ENCODE assay signal across 5 fruit fly cellular contexts in genomic region chr3R:24272232-24272631, dm6.
TF ChIP-seq lines count a peak whose summit lies in the region.

No protein-coding gene starts in this region.

- TF ChIP-seq CTCF in whole organism, embryonic (GFP tag; optimal IDR thresholded peaks at IDR 0.05; lab: Kevin White, UChicago), result no peak

TF ChIP-seq in whole organism, adult, 20 proteins besides CTCF, POLR2A, EP300 and RAD21:
- TF ChIP-seq toe (GFP tag; optimal IDR thresholded peaks at IDR 0.05; lab: Kevin White, UChicago) (no peak), tj (GFP tag; optimal IDR thresholded peaks at IDR 0.05; lab: Kevin White, UChicago) (peak; percentile 64), bab1 (GFP tag; optimal IDR thresholded peaks at IDR 0.05; lab: Kevin White, UChicago) (peak; percentile 16)

TF ChIP-seq in whole organism, embryonic, 481 proteins besides CTCF, POLR2A, EP300 and RAD21:
- TF ChIP-seq CG15073 (GFP tag; optimal IDR thresholded peaks at IDR 0.05; lab: Kevin White, UChicago) (no peak), D19B (GFP tag; optimal IDR thresholded peaks at IDR 0.05; lab: Kevin White, UChicago) (peak; percentile 67), CG14441 (GFP tag; IDR thresholded peaks at IDR 0.05; lab: Robert Waterston, UW) (no peak), Xbp1 (GFP tag; optimal IDR thresholded peaks at IDR 0.05; lab: Kevin White, UChicago) (no peak), CG14014 (GFP tag; IDR thresholded peaks at IDR 0.05; lab: Robert Waterston, UW) (no peak), Elba2 (GFP tag; optimal IDR thresholded peaks at IDR 0.05; lab: Kevin White, UChicago) (peak; percentile 48), mld (GFP tag; IDR thresholded peaks at IDR 0.05; lab: Robert Waterston, UW; ENCODE audit: partially characterized antibody) (0 out of 3 replicates have a peak, but pooled peaks have one; percentile 43), ems (GFP tag; optimal IDR thresholded peaks at IDR 0.05; lab: Kevin White, UChicago) (no peak), zen (tag; optimal IDR thresholded peaks at IDR 0.05; lab: Kevin White, UChicago) (peak; percentile 17), repo (GFP tag; optimal IDR thresholded peaks at IDR 0.05; lab: Kevin White, UChicago) (no peak), gem (tag; optimal IDR thresholded peaks at IDR 0.05; lab: Kevin White, UChicago) (peak; percentile 15), CG18262 (tag; optimal IDR thresholded peaks at IDR 0.05; lab: Kevin White, UChicago) (no peak), CG13424 (tag; optimal IDR thresholded peaks at IDR 0.05; lab: Kevin White, UChicago) (no peak), Hr3 (GFP tag; optimal IDR thresholded peaks at IDR 0.05; lab: Kevin White, UChicago) (no peak), oc (tag; optimal IDR thresholded peaks at IDR 0.05; lab: Kevin White, UChicago) (no peak), slou (GFP tag; optimal IDR thresholded peaks at IDR 0.05; lab: Kevin White, UChicago) (no peak), yki (optimal IDR thresholded peaks at IDR 0.05; lab: Kevin White, UChicago) (no peak), Aef1 (GFP tag; IDR thresholded peaks at IDR 0.05; lab: Robert Waterston, UW) (no peak)

TF ChIP-seq in whole organism, prepupa, 60 proteins besides CTCF, POLR2A, EP300 and RAD21:
- TF ChIP-seq CG16779 (tag; optimal IDR thresholded peaks at IDR 0.05; lab: Kevin White, UChicago), result no peak
- peak; percentile 9 for TF ChIP-seq Met (GFP tag; optimal IDR thresholded peaks at IDR 0.05; lab: Kevin White, UChicago)
- TF ChIP-seq CG10669 (GFP tag; optimal IDR thresholded peaks at IDR 0.05; lab: Kevin White, UChicago), result no peak
- TF ChIP-seq dsx (GFP tag; optimal IDR thresholded peaks at IDR 0.05; lab: Kevin White, UChicago; ENCODE audit: poor library complexity, severe bottlenecking), result peak; percentile 15
- peak; percentile 41 for TF ChIP-seq Hr4 (GFP tag; optimal IDR thresholded peaks at IDR 0.05; lab: Kevin White, UChicago)
- TF ChIP-seq Eip78C (GFP tag; lab: Kevin White, UChicago), result peak; percentile 78
- no peak for TF ChIP-seq CG8119 (GFP tag; IDR thresholded peaks at IDR 0.05; lab: Robert Waterston, UW)
TF ChIP-seq in whole organism, prepupa: peak in this region for 4.

TF ChIP-seq in whole organism, pupa, 21 proteins besides CTCF, POLR2A, EP300 and RAD21:
- TF ChIP-seq Ets98B (GFP tag; IDR thresholded peaks at IDR 0.05; lab: Robert Waterston, UW) (no peak), rn (GFP tag; IDR thresholded peaks at IDR 0.05; lab: Robert Waterston, UW) (no peak), CG14655 (GFP tag; optimal IDR thresholded peaks at IDR 0.05; lab: Kevin White, UChicago) (peak; percentile 31), EcR (GFP tag; optimal IDR thresholded peaks at IDR 0.05; lab: Kevin White, UChicago) (peak; percentile 10)

TF ChIP-seq in whole organism, wandering third instar larva, 38 proteins besides CTCF, POLR2A, EP300 and RAD21:
- TF ChIP-seq tai (GFP tag; optimal IDR thresholded peaks at IDR 0.05; lab: Kevin White, UChicago), result no peak
- peak; percentile 61 for TF ChIP-seq woc (GFP tag; optimal IDR thresholded peaks at IDR 0.05; lab: Kevin White, UChicago)
- peak; percentile 21 for TF ChIP-seq fru (GFP tag; optimal IDR thresholded peaks at IDR 0.05; lab: Kevin White, UChicago)
- TF ChIP-seq Mio (GFP tag; optimal IDR thresholded peaks at IDR 0.05; lab: Kevin White, UChicago), result no peak
